Fruit fly (Drosophila melanogaster) whole organism, embryonic: ENCODE results near the gene CG6933.
A peak's percentile ranks its signal among the peaks of the same experiment; 100 is the strongest.

Source experiments
- ATbp ChIP-seq: fragments of 200-800 bp; sonication (Bioruptor generic); optimal IDR thresholded peaks from 2 replicates; lab custom pipeline; 2017; ENCODE audit warnings: missing biosample characterization, mild to moderate bottlenecking, missing genetic modification characterization, missing genetic modification reagents
- Adf1 ChIP-seq: fragments of 200-800 bp; sonication (Bioruptor generic); IDR thresholded peaks from 2 replicates; pipeline ENCODE4 v1.3.6; 2022; ENCODE audit warnings: missing biosample characterization, missing genetic modification characterization
- CG10147 ChIP-seq: fragments of 200-800 bp; sonication (Bioruptor generic); optimal IDR thresholded peaks from 2 replicates; lab custom pipeline; 2019; ENCODE audit warnings: missing biosample characterization, mild to moderate bottlenecking, missing genetic modification characterization, moderate library complexity
- CG10267 ChIP-seq: fragments of 200-800 bp; sonication (Bioruptor generic); optimal IDR thresholded peaks from 2 replicates; lab custom pipeline; 2018; ENCODE audit warnings: missing biosample characterization, mild to moderate bottlenecking, missing genetic modification characterization, moderate library complexity
- CG11398 ChIP-seq: fragments of 200-800 bp; sonication (Bioruptor generic); optimal IDR thresholded peaks from 2 replicates; lab custom pipeline; 2016; ENCODE audit warnings: missing biosample characterization, missing genetic modification characterization
- CG13287 ChIP-seq: fragments of 200-800 bp; sonication (Bioruptor generic); IDR thresholded peaks from 2 replicates; pipeline ENCODE4 v1.3.6; 2022; ENCODE audit warnings: missing biosample characterization, missing genetic modification characterization; ENCODE audit not compliant: partially characterized antibody
- CG13296 ChIP-seq: fragments of 200-800 bp; sonication (Bioruptor generic); optimal IDR thresholded peaks from 3 replicates; lab custom pipeline; 2018; ENCODE audit warnings: missing biosample characterization, mild to moderate bottlenecking, missing genetic modification characterization
- CG14860 ChIP-seq: fragments of 200-800 bp; sonication (Bioruptor generic); IDR thresholded peaks from 3 replicates; pipeline ENCODE4 v1.3.6; 2022; ENCODE audit warnings: missing biosample characterization, missing genetic modification characterization; ENCODE audit not compliant: partially characterized antibody
- CG1529 ChIP-seq: fragments of 200-800 bp; sonication (Bioruptor generic); optimal IDR thresholded peaks from 3 replicates; lab custom pipeline; 2018; ENCODE audit warnings: missing biosample characterization, missing genetic modification characterization
- CG30020 ChIP-seq: fragments of 200-800 bp; optimal IDR thresholded peaks from 2 replicates; lab custom pipeline; 2019; ENCODE audit warnings: missing biosample characterization, mild to moderate bottlenecking, missing genetic modification characterization, moderate library complexity
- CG3163 ChIP-seq: fragments of 200-800 bp; sonication (Bioruptor generic); optimal IDR thresholded peaks from 3 replicates; lab custom pipeline; 2016; ENCODE audit warnings: missing biosample characterization, missing genetic modification characterization
- CG32532 ChIP-seq: fragments of 200-800 bp; sonication (Bioruptor generic); IDR thresholded peaks from 2 replicates; pipeline ENCODE4 v1.3.6; 2022; ENCODE audit warnings: missing biosample characterization, missing genetic modification characterization
- CG3407 ChIP-seq: fragments of 200-800 bp; sonication (Bioruptor generic); optimal IDR thresholded peaks from 2 replicates; lab custom pipeline; 2018; ENCODE audit warnings: missing biosample characterization, mild to moderate bottlenecking, missing genetic modification characterization
- CG4360 ChIP-seq: fragments of 200-800 bp; sonication (Bioruptor generic); IDR thresholded peaks from 2 replicates; pipeline ENCODE4 v1.3.6; 2022; ENCODE audit warnings: missing biosample characterization, missing genetic modification characterization
- CG4730 ChIP-seq: fragments of 200-800 bp; sonication (Bioruptor generic); IDR thresholded peaks from 2 replicates; pipeline ENCODE4 v1.3.6; 2022; ENCODE audit warnings: missing biosample characterization, missing genetic modification characterization
- CG6254 ChIP-seq: fragments of 200-800 bp; sonication (Bioruptor generic); optimal IDR thresholded peaks from 3 replicates; lab custom pipeline; 2017; ENCODE audit warnings: mild to moderate bottlenecking, missing biosample characterization, missing genetic modification reagents, missing genetic modification characterization
- D ChIP-seq, 2 experiments: fragments of 200-800 bp in 1 of 2; fragments of >200 bp in 1 of 2; sonication (Bioruptor generic) in 1 of 2; optimal IDR thresholded peaks; 2 replicates in 1 of 2; 3 replicates in 1 of 2; lab custom pipeline; 2017; ENCODE audit warnings: mild to moderate bottlenecking in 1 of 2, missing biosample characterization in 1 of 2, missing genetic modification characterization in 1 of 2, missing genetic modification reagents in 1 of 2
- Dbx ChIP-seq: fragments of 200-800 bp; sonication (Bioruptor generic); IDR thresholded peaks from 3 replicates; pipeline ENCODE4 v1.3.6; 2022; ENCODE audit warnings: missing biosample characterization, missing genetic modification characterization
- Dip2 ChIP-seq: fragments of 200-800 bp; sonication (Bioruptor generic); IDR thresholded peaks from 2 replicates; pipeline ENCODE4 v1.3.6; 2022; ENCODE audit warnings: missing biosample characterization, missing genetic modification characterization
- Eip74EF ChIP-seq, 2 experiments: fragments of 200-800 bp in 1 of 2; fragments of >200 bp in 1 of 2; sonication (Bioruptor generic) in 1 of 2; optimal IDR thresholded peaks; 2 replicates each; lab custom pipeline; 2017 to 2019; ENCODE audit warnings: missing biosample characterization in 2 of 2, missing genetic modification characterization in 2 of 2, mild to moderate bottlenecking in 1 of 2, moderate library complexity in 1 of 2
- Elba2 ChIP-seq: fragments of 200-800 bp; sonication (Bioruptor generic); optimal IDR thresholded peaks from 3 replicates; lab custom pipeline; 2016; ENCODE audit warnings: missing biosample characterization, missing genetic modification characterization
- Fer2 ChIP-seq: fragments of 200-800 bp; sonication (Bioruptor generic); optimal IDR thresholded peaks from 2 replicates; lab custom pipeline; 2018; ENCODE audit warnings: missing biosample characterization, mild to moderate bottlenecking, missing genetic modification characterization, moderate library complexity
- Hmr ChIP-seq: fragments of 200-800 bp; sonication (Bioruptor generic); optimal IDR thresholded peaks from 3 replicates; lab custom pipeline; 2017; ENCODE audit warnings: mild to moderate bottlenecking, missing biosample characterization, missing genetic modification reagents, missing genetic modification characterization
- Max ChIP-seq: fragments of 200-800 bp; sonication (Bioruptor generic); optimal IDR thresholded peaks from 2 replicates; lab custom pipeline; 2016; ENCODE audit warnings: missing biosample characterization, mild to moderate bottlenecking, missing genetic modification characterization
- NC2β ChIP-seq: fragments of 200-800 bp; sonication (Bioruptor generic); optimal IDR thresholded peaks from 2 replicates; lab custom pipeline; 2016; ENCODE audit warnings: missing biosample characterization, missing genetic modification characterization
- Nf-YC ChIP-seq: fragments of 200-800 bp; optimal IDR thresholded peaks from 3 replicates; lab custom pipeline; 2019; ENCODE audit warnings: missing biosample characterization, mild to moderate bottlenecking, missing genetic modification characterization, moderate library complexity
- Poxn ChIP-seq: fragments of 200-800 bp; sonication (Bioruptor generic); IDR thresholded peaks from 2 replicates; pipeline ENCODE4 v1.3.6; 2022; ENCODE audit warnings: missing biosample characterization, missing genetic modification characterization
- Usf ChIP-seq: fragments of 200-800 bp; sonication (Bioruptor generic); optimal IDR thresholded peaks from 2 replicates; lab custom pipeline; 2017; ENCODE audit warnings: missing genotype, missing biosample characterization, missing genetic modification characterization
- al ChIP-seq: fragments of 200-800 bp; sonication (Bioruptor generic); IDR thresholded peaks from 2 replicates; pipeline ENCODE4 v1.3.6; 2022; ENCODE audit warnings: missing biosample characterization, missing genetic modification characterization
- amos ChIP-seq: fragments of 200-800 bp; sonication (Bioruptor generic); IDR thresholded peaks from 2 replicates; pipeline ENCODE4 v1.3.6; 2022; ENCODE audit warnings: missing biosample characterization, missing genetic modification characterization; ENCODE audit not compliant: partially characterized antibody
- bigmax ChIP-seq: fragments of 200-800 bp; sonication (Bioruptor generic); optimal IDR thresholded peaks from 2 replicates; lab custom pipeline; 2018; ENCODE audit warnings: missing biosample characterization, mild to moderate bottlenecking, missing genetic modification characterization
- bsh ChIP-seq, 2 experiments: fragments of 200-800 bp; sonication (Bioruptor generic); optimal IDR thresholded peaks; 2 replicates each; lab custom pipeline; 2017 to 2018; ENCODE audit warnings: mild to moderate bottlenecking in 2 of 2, missing biosample characterization in 2 of 2, missing genetic modification characterization in 2 of 2, moderate library complexity in 1 of 2
- cwo ChIP-seq: fragments of 200-800 bp; sonication (Bioruptor generic); optimal IDR thresholded peaks from 3 replicates; lab custom pipeline; 2017; ENCODE audit warnings: missing biosample characterization, missing genetic modification characterization, mild to moderate bottlenecking, moderate library complexity, missing genetic modification reagents
- disco-r ChIP-seq: fragments of 200-800 bp; sonication (Bioruptor generic); optimal IDR thresholded peaks from 2 replicates; lab custom pipeline; 2016; ENCODE audit warnings: missing biosample characterization, missing genetic modification characterization
- eve ChIP-seq, 2 experiments: fragments of >200 bp; optimal IDR thresholded peaks; 2 replicates each; lab custom pipeline; 2017; ENCODE audit warnings: missing biosample characterization in 2 of 2, missing genetic modification characterization in 2 of 2
- fru ChIP-seq: fragments of >200 bp; optimal IDR thresholded peaks from 2 replicates; lab custom pipeline; 2017
- ham ChIP-seq: fragments of 200-800 bp; sonication (Bioruptor generic); IDR thresholded peaks from 2 replicates; pipeline ENCODE4 v1.3.6; 2022; ENCODE audit warnings: missing biosample characterization, missing genetic modification characterization
- hth ChIP-seq: fragments of >200 bp; optimal IDR thresholded peaks from 2 replicates; lab custom pipeline; 2017; ENCODE audit warnings: inconsistent platforms
- lola ChIP-seq, 3 experiments: fragments of >200 bp in 2 of 3; fragments of 200-800 bp in 1 of 3; sonication (Bioruptor generic) in 1 of 3; optimal IDR thresholded peaks; 2 replicates each; lab custom pipeline; 2017 to 2019; ENCODE audit warnings: missing biosample characterization in 3 of 3, missing genetic modification characterization in 3 of 3, mild to moderate bottlenecking in 1 of 3, moderate library complexity in 1 of 3
- maf-S ChIP-seq: fragments of 200-800 bp; sonication (Bioruptor generic); optimal IDR thresholded peaks from 2 replicates; lab custom pipeline; 2016; ENCODE audit warnings: missing biosample characterization, missing genetic modification characterization
- onecut ChIP-seq: fragments of 200-800 bp; sonication (Bioruptor generic); IDR thresholded peaks from 2 replicates; pipeline ENCODE4 v1.3.6; 2022; ENCODE audit warnings: missing biosample characterization, missing genetic modification characterization
- pita ChIP-seq: fragments of 200-800 bp; sonication (Bioruptor generic); optimal IDR thresholded peaks from 2 replicates; lab custom pipeline; 2017; ENCODE audit warnings: missing biosample characterization, mild to moderate bottlenecking, missing genetic modification characterization
- rib ChIP-seq: fragments of 200-800 bp; sonication (Bioruptor generic); IDR thresholded peaks from 2 replicates; pipeline ENCODE4 v1.3.6; 2022; ENCODE audit warnings: missing biosample characterization, missing genetic modification characterization
- row ChIP-seq: fragments of 200-800 bp; sonication (Bioruptor generic); IDR thresholded peaks from 3 replicates; pipeline ENCODE4 v1.3.6; 2022; ENCODE audit warnings: missing biosample characterization, missing genetic modification characterization
- ssp ChIP-seq: fragments of 200-800 bp; sonication (Bioruptor generic); IDR thresholded peaks from 2 replicates; pipeline ENCODE4 v1.3.6; 2022; ENCODE audit warnings: missing biosample characterization, missing genetic modification characterization
- tll ChIP-seq, 2 experiments: fragments of 200-800 bp in 1 of 2; fragments of >200 bp in 1 of 2; sonication (Bioruptor generic) in 1 of 2; optimal IDR thresholded peaks; 2 replicates each; lab custom pipeline; 2017 to 2019; ENCODE audit warnings: missing biosample characterization in 2 of 2, missing genetic modification characterization in 2 of 2, mild to moderate bottlenecking in 1 of 2, moderate library complexity in 1 of 2
- tup ChIP-seq: fragments of 200-800 bp; sonication (Bioruptor generic); optimal IDR thresholded peaks from 2 replicates; lab custom pipeline; 2016; ENCODE audit warnings: missing biosample characterization, mild to moderate bottlenecking, missing genetic modification characterization, moderate library complexity
- unc-4 ChIP-seq: fragments of 200-800 bp; sonication (Bioruptor generic); IDR thresholded peaks from 2 replicates; pipeline ENCODE4 v1.3.6; 2022; ENCODE audit warnings: missing biosample characterization, missing genetic modification characterization; ENCODE audit not compliant: partially characterized antibody
- vnd ChIP-seq: fragments of 200-800 bp; sonication (Bioruptor generic); IDR thresholded peaks from 3 replicates; pipeline ENCODE4 v1.3.6; 2022; ENCODE audit warnings: missing biosample characterization, missing genetic modification characterization; ENCODE audit not compliant: partially characterized antibody

Gene CG6933

DNA sequence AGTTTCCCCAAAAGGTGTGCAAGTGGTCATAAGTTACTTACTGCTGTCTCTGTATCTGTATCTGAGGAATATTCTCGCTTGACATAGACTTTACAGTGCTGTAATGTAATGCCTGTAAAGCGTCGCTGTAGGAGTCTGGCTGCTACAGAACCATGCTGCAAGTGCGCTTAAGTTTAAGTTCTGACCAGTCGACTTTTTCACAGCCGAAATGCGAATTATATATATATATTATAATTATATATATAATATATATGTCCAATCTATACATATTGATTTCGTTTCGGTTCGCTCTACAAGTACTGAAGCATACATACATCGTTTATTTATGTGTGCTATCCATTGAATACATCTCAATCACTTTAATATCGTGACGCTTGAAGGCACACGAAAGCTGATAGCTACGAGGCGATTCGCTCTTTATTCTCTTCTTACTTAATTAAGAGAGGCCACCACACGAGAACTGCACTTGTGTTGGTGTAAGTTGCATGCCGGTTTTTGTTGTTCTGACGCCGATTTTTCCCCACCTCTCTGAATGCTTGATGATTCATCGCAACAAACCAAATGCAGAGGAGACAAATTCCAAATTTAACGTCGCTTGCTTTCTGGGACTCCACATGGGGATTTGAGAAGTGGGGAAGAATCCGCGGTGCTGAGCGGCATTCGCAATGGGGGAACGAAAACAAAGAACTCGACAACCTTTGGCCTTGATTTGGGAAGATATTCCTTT lies 33.8 kb downstream of the CG6933 start (continued):
- peak; percentile 1 for TF ChIP-seq CG6254 (GFP tag; lab: Kevin White, UChicago)
- no peak for TF ChIP-seq CG13296
- peak; percentile 35 for TF ChIP-seq Nf-YC
- TF ChIP-seq CG10267 (tag; lab: Kevin White, UChicago) = no peak
- no peak for TF ChIP-seq Elba2
- no peak for TF ChIP-seq maf-S (GFP tag; lab: Kevin White, UChicago)
- no peak for TF ChIP-seq Max
- TF ChIP-seq fru = no peak
- peak; percentile 11 for TF ChIP-seq CG30020
- peak; percentile 12 to 58 for TF ChIP-seq bsh (GFP tag; optimal IDR thresholded peaks at IDR 0.05; lab: Kevin White, UChicago)
- TF ChIP-seq CG13287 = 0 out of 2 replicates have a peak, but pooled peaks have one; percentile 22
- TF ChIP-seq lola (GFP tag; optimal IDR thresholded peaks at IDR 0.05; lab: Kevin White, UChicago) = peak in 2 of 3 experiments; percentile 7 to 19
- no peak for TF ChIP-seq NC2β (GFP tag; lab: Kevin White, UChicago)
- no peak for TF ChIP-seq hth (lab: Kevin White, UChicago)
- TF ChIP-seq CG1529 (GFP tag; lab: Kevin White, UChicago) = no peak
- no peak for TF ChIP-seq disco-r (GFP tag; lab: Kevin White, UChicago)
- TF ChIP-seq bigmax (GFP tag; lab: Kevin White, UChicago) = no peak
- TF ChIP-seq Poxn = no peak
- peak; percentile 45; the same call in 1 of the 2 replicates for TF ChIP-seq CG4360 (GFP tag; lab: Robert Waterston, UW)
- TF ChIP-seq D (optimal IDR thresholded peaks at IDR 0.05; lab: Kevin White, UChicago) = no peak
- no peak for TF ChIP-seq D (GFP tag; optimal IDR thresholded peaks at IDR 0.05; lab: Kevin White, UChicago)
- TF ChIP-seq vnd = no peak
- no peak for TF ChIP-seq CG32532 (GFP tag; lab: Robert Waterston, UW)
- no peak for TF ChIP-seq tup (GFP tag; lab: Kevin White, UChicago)
- TF ChIP-seq row (GFP tag; lab: Robert Waterston, UW) = no peak
- TF ChIP-seq Eip74EF (GFP tag; optimal IDR thresholded peaks at IDR 0.05; lab: Kevin White, UChicago) = peak in 1 of 2 experiments; percentile 33
- no peak for TF ChIP-seq CG14860 (GFP tag; lab: Robert Waterston, UW)
- no peak for TF ChIP-seq amos (GFP tag; lab: Robert Waterston, UW)
- no peak for TF ChIP-seq rib (GFP tag; lab: Robert Waterston, UW)
- no peak for TF ChIP-seq CG3407 (GFP tag; lab: Kevin White, UChicago)
- no peak for TF ChIP-seq tll (GFP tag; optimal IDR thresholded peaks at IDR 0.05; lab: Kevin White, UChicago)
- TF ChIP-seq ham (GFP tag; lab: Robert Waterston, UW) = no peak
- TF ChIP-seq al (GFP tag; lab: Robert Waterston, UW) = no peak
- TF ChIP-seq Fer2 (tag; lab: Kevin White, UChicago) = no peak
- TF ChIP-seq eve (GFP tag; optimal IDR thresholded peaks at IDR 0.05; lab: Kevin White, UChicago) = no peak
- no peak for TF ChIP-seq Adf1 (GFP tag; lab: Robert Waterston, UW)
- no peak for TF ChIP-seq onecut (GFP tag; lab: Robert Waterston, UW)
- no peak for TF ChIP-seq ATbp
- TF ChIP-seq pita = no peak
- no peak for TF ChIP-seq CG10147 (GFP tag; lab: Kevin White, UChicago)
- peak; percentile 100 for TF ChIP-seq CG3163 (GFP tag; lab: Kevin White, UChicago)
- TF ChIP-seq Usf = no peak
- TF ChIP-seq CG4730 (GFP tag; lab: Robert Waterston, UW) = no peak
- TF ChIP-seq ssp (GFP tag; lab: Robert Waterston, UW) = no peak
- no peak for TF ChIP-seq Dbx (GFP tag; lab: Robert Waterston, UW)
- TF ChIP-seq cwo = no peak
- TF ChIP-seq Dip2 (GFP tag; lab: Robert Waterston, UW) = no peak
- TF ChIP-seq unc-4 = no peak
- TF ChIP-seq CG11398 (GFP tag; lab: Kevin White, UChicago) = no peak
- TF ChIP-seq Hmr (GFP tag; lab: Kevin White, UChicago) = peak; percentile 39
